Fruit fly (Drosophila melanogaster): ENCODE results near the gene CG46468.
A peak's percentile ranks its signal among the peaks of the same experiment; 100 is the strongest.

Gene CG46468

DNA sequence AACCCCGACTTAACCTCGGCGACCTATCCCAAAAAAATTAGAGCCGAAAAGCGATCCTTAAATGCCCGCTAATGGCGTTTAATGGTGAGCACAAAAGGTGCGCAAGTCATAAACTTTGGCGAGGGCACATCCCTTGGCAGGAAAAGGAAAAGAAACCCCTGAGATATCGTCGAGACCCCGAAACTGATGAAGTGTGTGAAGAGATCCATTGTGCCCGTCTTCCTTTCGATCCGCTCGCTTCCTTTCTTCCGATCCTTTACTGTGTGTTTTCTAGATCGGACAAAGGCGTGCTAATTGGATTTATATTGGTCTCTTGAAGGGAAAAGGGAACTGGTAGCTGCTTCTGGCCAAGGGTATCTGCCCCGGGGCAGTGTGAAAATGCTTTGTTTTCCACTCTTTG is 36.0 kb upstream of the CG46468 start (continued):
- TF ChIP-seq lmd (GFP tag; IDR thresholded peaks at IDR 0.05): no peak
- TF ChIP-seq hb (GFP tag; IDR thresholded peaks at IDR 0.05; ENCODE audit: partially characterized antibody): no peak
- peak; percentile 82 for TF ChIP-seq D (optimal IDR thresholded peaks at IDR 0.05)
- TF ChIP-seq D (GFP tag; optimal IDR thresholded peaks at IDR 0.05): peak; percentile 32
- TF ChIP-seq CG2199 (GFP tag; IDR thresholded peaks at IDR 0.05): 0 out of 3 replicates have a peak, but pooled peaks have one; percentile 37
- no peak for TF ChIP-seq ro (GFP tag; IDR thresholded peaks at IDR 0.05)

DNA sequence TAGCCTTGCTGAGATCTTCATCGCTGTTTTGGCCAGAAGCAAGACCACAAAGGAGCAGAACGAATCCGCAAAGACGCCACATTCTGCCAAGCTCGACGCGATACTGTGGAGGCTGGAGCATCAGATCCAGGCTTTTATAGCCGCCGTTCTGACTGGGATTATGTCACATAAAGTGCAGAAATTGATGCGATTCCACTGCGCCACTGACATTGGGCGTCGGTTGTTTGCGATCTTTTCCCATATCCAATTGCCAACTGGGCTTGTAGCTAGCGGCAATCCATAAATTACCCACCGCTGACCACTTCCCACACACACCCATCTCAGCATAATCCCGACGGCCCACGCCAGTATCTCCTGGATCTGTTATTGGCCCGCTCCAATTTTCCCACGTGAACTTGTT is 35.5 kb upstream of the CG46468 start, which contains the start of gene CG4382:
Gene CG4382 (minus strand): TSS at position 101 of the 400 bp plus-strand sequence.
- peak; percentile 20 for TF ChIP-seq Ets65A (GFP tag)
- TF ChIP-seq rib (GFP tag; IDR thresholded peaks at IDR 0.05): no peak

DNA sequence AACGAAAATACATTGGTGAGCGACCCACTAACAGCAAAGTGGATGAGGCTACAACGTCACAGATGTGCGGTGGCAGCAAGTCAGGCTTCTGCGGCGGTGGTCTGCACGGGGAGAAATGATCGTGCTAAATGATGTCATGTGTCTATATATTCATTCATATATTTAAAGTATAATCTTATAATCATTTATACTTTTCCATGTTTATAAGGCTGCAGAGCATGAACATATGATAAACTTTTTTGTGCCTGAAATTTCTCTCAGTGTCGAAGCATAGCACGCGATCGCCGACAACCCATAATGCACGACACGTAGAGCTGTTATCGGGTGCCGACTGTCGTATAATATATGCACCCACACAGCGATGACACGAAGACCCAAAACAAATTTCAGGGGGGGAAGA is 33.2 kb upstream of the CG46468 start:
- TF ChIP-seq Max (GFP tag; optimal IDR thresholded peaks at IDR 0.05): peak; percentile 29
- peak; percentile 75 for TF ChIP-seq fd96Cb (tag; optimal IDR thresholded peaks at IDR 0.05)
- TF ChIP-seq HmgD (GFP tag; optimal IDR thresholded peaks at IDR 0.05): no peak
- no peak for TF ChIP-seq CG3281 (GFP tag; optimal IDR thresholded peaks at IDR 0.05)
- TF ChIP-seq CG2202 (tag; optimal IDR thresholded peaks at IDR 0.05): peak; percentile 73
- TF ChIP-seq eyg (GFP tag; optimal IDR thresholded peaks at IDR 0.05): no peak
- TF ChIP-seq CG32767 (GFP tag; IDR thresholded peaks at IDR 0.05): peak; percentile 83
- no peak for TF ChIP-seq pzg (GFP tag; optimal IDR thresholded peaks at IDR 0.05)
- peak; percentile 49 for TF ChIP-seq CG8359 (GFP tag; optimal IDR thresholded peaks at IDR 0.05; ENCODE audit: borderline replicate concordance)
- peak; percentile 35; the same call in 1 of the 2 replicates for TF ChIP-seq Nf-YA (GFP tag; IDR thresholded peaks at IDR 0.05)
- peak; percentile 79 for TF ChIP-seq Optix (GFP tag; IDR thresholded peaks at IDR 0.05)
- peak; percentile 6 for TF ChIP-seq CG6654 (GFP tag; optimal IDR thresholded peaks at IDR 0.05)
- TF ChIP-seq CG8765 (GFP tag; IDR thresholded peaks at IDR 0.05): peak; percentile 79; the same call in 1 of the 2 replicates
- TF ChIP-seq Usf (GFP tag; optimal IDR thresholded peaks at IDR 0.05): peak; percentile 44
- TF ChIP-seq CG3726 (GFP tag; IDR thresholded peaks at IDR 0.05): 0 out of 3 replicates have a peak, but pooled peaks have one; percentile 57
- 0 out of 2 replicates have a peak, but pooled peaks have one; percentile 19 for TF ChIP-seq danr (GFP tag; IDR thresholded peaks at IDR 0.05)
- TF ChIP-seq sim (GFP tag; IDR thresholded peaks at IDR 0.05): peak; percentile 71
- TF ChIP-seq psq (GFP tag; optimal IDR thresholded peaks at IDR 0.05): no peak
- TF ChIP-seq CG32532 (GFP tag; IDR thresholded peaks at IDR 0.05): peak; percentile 47; the same call in 1 of the 2 replicates
- TF ChIP-seq NFAT (GFP tag; IDR thresholded peaks at IDR 0.05): no peak
- TF ChIP-seq zen (tag; optimal IDR thresholded peaks at IDR 0.05): peak; percentile 83
- TF ChIP-seq bcd (GFP tag; optimal IDR thresholded peaks at IDR 0.05): peak; percentile 53
- no peak for TF ChIP-seq CG15479 (GFP tag; optimal IDR thresholded peaks at IDR 0.05)
- TF ChIP-seq fd3F (GFP tag; optimal IDR thresholded peaks at IDR 0.05): no peak
- TF ChIP-seq NfI (GFP tag; optimal IDR thresholded peaks at IDR 0.05): no peak
- TF ChIP-seq D (optimal IDR thresholded peaks at IDR 0.05): no peak
- peak; percentile 82 for TF ChIP-seq D (GFP tag; optimal IDR thresholded peaks at IDR 0.05)
- peak; percentile 9 for TF ChIP-seq cwo (GFP tag; optimal IDR thresholded peaks at IDR 0.05)
- peak; percentile 61 for TF ChIP-seq CG10209 (GFP tag; optimal IDR thresholded peaks at IDR 0.05)
- TF ChIP-seq Rx (GFP tag; IDR thresholded peaks at IDR 0.05): peak; percentile 77
- peak; percentile 58; the same call in 2 of the 3 replicates for TF ChIP-seq CG11695 (GFP tag; IDR thresholded peaks at IDR 0.05)
- TF ChIP-seq CG17186 (GFP tag; optimal IDR thresholded peaks at IDR 0.05): no peak
- peak; percentile 53 for TF ChIP-seq Deaf1 (tag; optimal IDR thresholded peaks at IDR 0.05)
- peak; percentile 68 for TF ChIP-seq twi (tag; optimal IDR thresholded peaks at IDR 0.05)
- TF ChIP-seq NC2β (GFP tag; optimal IDR thresholded peaks at IDR 0.05): no peak
- TF ChIP-seq CG30431 (GFP tag; optimal IDR thresholded peaks at IDR 0.05): peak; percentile 67
- TF ChIP-seq CG12071 (GFP tag; optimal IDR thresholded peaks at IDR 0.05): no peak
- peak; percentile 5 for TF ChIP-seq CG7271 (tag; optimal IDR thresholded peaks at IDR 0.05)
- peak; percentile 69 for TF ChIP-seq CG31441 (GFP tag; IDR thresholded peaks at IDR 0.05)
- no peak for TF ChIP-seq CG7928 (GFP tag; optimal IDR thresholded peaks at IDR 0.05)
- TF ChIP-seq CG7372 (GFP tag; IDR thresholded peaks at IDR 0.05): peak; percentile 50; the same call in 1 of the 2 replicates
